Fruit fly (Drosophila melanogaster): Measurements from ENCODE around the gene Sirt7.

- no peak for TF ChIP-seq CG10147 (GFP tag; optimal IDR thresholded peaks at IDR 0.05)
- TF ChIP-seq mam (GFP tag; optimal IDR thresholded peaks at IDR 0.05), result no peak
- TF ChIP-seq ERR (GFP tag; optimal IDR thresholded peaks at IDR 0.05), result no peak
- no peak for TF ChIP-seq CG14050 (GFP tag; IDR thresholded peaks at IDR 0.05)
Observed at dm6 chr3R:29062717-29063206, 7.0 kb downstream of the Sirt7 start, which contains the start of the genes Cul5 and Bicra.

Measured in whole organism, embryonic.